Worm (Caenorhabditis elegans) whole organism, mixed stage, embryonic: Measurements from ENCODE around the gene F43C11.2.

Source experiments
- bed-3 ChIP-seq: fragments of 200-800 bp; sonication (Bioruptor generic); optimal IDR thresholded peaks from 3 replicates; lab custom pipeline; 2018; ENCODE audit warnings: mild to moderate bottlenecking, missing genetic modification characterization, moderate library complexity, missing compliant biosample characterization
- blmp-1 ChIP-seq: fragments of 150-350 bp; optimal IDR thresholded peaks from 2 replicates; lab custom pipeline; 2014; ENCODE audit warnings: missing biosample characterization, missing genetic modification characterization
- ceh-39 ChIP-seq: fragments of 150-350 bp; optimal IDR thresholded peaks from 2 replicates; lab custom pipeline; 2014; ENCODE audit warnings: missing biosample characterization, missing genetic modification characterization
- ceh-43 ChIP-seq: fragments of 200-800 bp; sonication (Bioruptor generic); optimal IDR thresholded peaks from 2 replicates; lab custom pipeline; 2018; ENCODE audit warnings: mild to moderate bottlenecking, missing genetic modification characterization, moderate library complexity, missing compliant biosample characterization
- drap-1 ChIP-seq: fragments of 200-800 bp; sonication (Bioruptor generic); optimal IDR thresholded peaks from 3 replicates; lab custom pipeline; 2018; ENCODE audit warnings: mild to moderate bottlenecking, missing genetic modification characterization, missing compliant biosample characterization
- elt-3 ChIP-seq: fragments of 150-350 bp; optimal IDR thresholded peaks from 2 replicates; lab custom pipeline; 2014; ENCODE audit warnings: missing biosample characterization, missing genetic modification characterization
- flh-1 ChIP-seq: fragments of 200-800 bp; sonication (Bioruptor generic); optimal IDR thresholded peaks from 2 replicates; lab custom pipeline; 2018; ENCODE audit warnings: mild to moderate bottlenecking, missing genetic modification characterization, moderate library complexity, missing compliant biosample characterization
- ham-2 ChIP-seq: fragments of 200-800 bp; sonication (Bioruptor generic); optimal IDR thresholded peaks from 2 replicates; lab custom pipeline; 2018; ENCODE audit warnings: mild to moderate bottlenecking, missing genetic modification characterization, missing compliant biosample characterization
- hlh-1 ChIP-seq: fragments of 150-350 bp; optimal IDR thresholded peaks from 2 replicates; lab custom pipeline; 2014; ENCODE audit warnings: missing biosample characterization, missing genetic modification reagents, missing genetic modification characterization
- lin-13 ChIP-seq: fragments of 150-350 bp; optimal IDR thresholded peaks from 2 replicates; lab custom pipeline; 2014; ENCODE audit warnings: missing biosample characterization, missing genetic modification characterization
- lin-32 ChIP-seq: fragments of 200-800 bp; sonication (Bioruptor generic); optimal IDR thresholded peaks from 2 replicates; lab custom pipeline; 2018; ENCODE audit warnings: mild to moderate bottlenecking, missing genetic modification characterization, missing compliant biosample characterization
- lsy-2 ChIP-seq: fragments of 150-350 bp; optimal IDR thresholded peaks from 2 replicates; lab custom pipeline; 2014; ENCODE audit warnings: missing biosample characterization, missing genetic modification characterization
- mab-5 ChIP-seq: fragments of 150-350 bp; optimal IDR thresholded peaks from 2 replicates; lab custom pipeline; 2014; ENCODE audit warnings: missing biosample characterization, missing genetic modification characterization
- mep-1 ChIP-seq: fragments of 150-350 bp; optimal IDR thresholded peaks from 2 replicates; lab custom pipeline; 2017; ENCODE audit warnings: missing biosample characterization, missing genetic modification reagents, missing genetic modification characterization, inconsistent platforms
- mls-2 ChIP-seq: sonication (generic microtip); optimal IDR thresholded peaks from 2 replicates; lab custom pipeline; 2016; ENCODE audit warnings: mild to moderate bottlenecking, missing genetic modification characterization, moderate library complexity, missing compliant biosample characterization
- nhr-12 ChIP-seq: fragments of 150-350 bp; optimal IDR thresholded peaks from 2 replicates; lab custom pipeline; 2014; ENCODE audit warnings: missing biosample characterization, missing genetic modification characterization
- nhr-2 ChIP-seq: fragments of 150-350 bp; optimal IDR thresholded peaks from 2 replicates; lab custom pipeline; 2014; ENCODE audit warnings: missing biosample characterization, missing genetic modification characterization
- nhr-237 ChIP-seq: fragments of 150-350 bp; optimal IDR thresholded peaks from 2 replicates; lab custom pipeline; 2014; ENCODE audit warnings: missing biosample characterization, missing genetic modification characterization
- nhr-28 ChIP-seq: fragments of 150-350 bp; optimal IDR thresholded peaks from 2 replicates; lab custom pipeline; 2014; ENCODE audit warnings: missing biosample characterization, missing genetic modification characterization
- nhr-76 ChIP-seq: sonication (generic microtip); optimal IDR thresholded peaks from 2 replicates; lab custom pipeline; 2017; ENCODE audit warnings: missing biosample characterization, missing genetic modification characterization
- sem-2 ChIP-seq: fragments of 200-800 bp; sonication (Bioruptor generic); optimal IDR thresholded peaks from 2 replicates; lab custom pipeline; 2018; ENCODE audit warnings: mild to moderate bottlenecking, missing genetic modification characterization, missing compliant biosample characterization
- snpc-4 ChIP-seq: fragments of 150-350 bp; optimal IDR thresholded peaks from 2 replicates; lab custom pipeline; 2014; ENCODE audit warnings: missing biosample characterization, missing genetic modification characterization
- sptf-1 ChIP-seq: sonication (generic microtip); optimal IDR thresholded peaks from 2 replicates; lab custom pipeline; 2017; ENCODE audit warnings: mild to moderate bottlenecking, missing genetic modification characterization, moderate library complexity, missing compliant biosample characterization
- tbx-8 ChIP-seq: fragments of 200-800 bp; sonication (Bioruptor generic); optimal IDR thresholded peaks from 2 replicates; lab custom pipeline; 2018; ENCODE audit warnings: mild to moderate bottlenecking, missing genetic modification characterization, moderate library complexity, missing compliant biosample characterization
- unc-39 ChIP-seq: fragments of 150-350 bp; optimal IDR thresholded peaks from 2 replicates; lab custom pipeline; 2014; ENCODE audit warnings: missing biosample characterization, missing genetic modification characterization
- unc-62 ChIP-seq: fragments of 150-350 bp; optimal IDR thresholded peaks from 2 replicates; lab custom pipeline; 2014; ENCODE audit warnings: missing biosample characterization, missing genetic modification reagents, missing genetic modification characterization
- zip-8 ChIP-seq: fragments of 150-350 bp; optimal IDR thresholded peaks from 2 replicates; lab custom pipeline; 2014; ENCODE audit warnings: missing biosample characterization, missing genetic modification characterization
- ztf-11 ChIP-seq: fragments of 150-350 bp; optimal IDR thresholded peaks from 2 replicates; lab custom pipeline; 2014; ENCODE audit warnings: missing biosample characterization, missing genetic modification characterization

F43C11.2 gene

DNA sequence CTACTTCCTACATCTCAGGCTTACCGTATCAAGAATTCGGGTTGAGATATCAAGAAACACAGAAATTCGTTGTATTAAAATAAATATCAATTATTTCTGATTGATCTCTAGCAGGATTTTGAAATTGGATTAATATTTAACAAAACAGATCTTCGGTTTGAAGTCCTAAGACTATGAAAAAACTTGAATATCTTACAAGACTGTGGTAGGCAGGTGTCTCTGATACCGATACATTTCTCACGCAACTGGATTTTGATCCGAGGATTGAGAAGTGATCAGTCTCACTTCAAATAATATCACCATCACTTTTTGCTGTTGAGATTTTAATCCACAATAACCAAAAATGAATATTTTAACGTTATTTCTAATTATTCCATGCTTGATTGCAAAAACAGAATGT, 7.9 kb upstream of the F43C11.2 start, which contains the start of gene F43C11.4:
F43C11.4 (plus strand) TSS at position 301 of the 400 bp plus-strand sequence.
- TF ChIP-seq unc-62 (GFP tag; lab: Kevin White, UChicago) (no peak), lsy-2 (tag; lab: Kevin White, UChicago) (no peak), nhr-237 (tag; lab: Kevin White, UChicago) (no peak)

DNA sequence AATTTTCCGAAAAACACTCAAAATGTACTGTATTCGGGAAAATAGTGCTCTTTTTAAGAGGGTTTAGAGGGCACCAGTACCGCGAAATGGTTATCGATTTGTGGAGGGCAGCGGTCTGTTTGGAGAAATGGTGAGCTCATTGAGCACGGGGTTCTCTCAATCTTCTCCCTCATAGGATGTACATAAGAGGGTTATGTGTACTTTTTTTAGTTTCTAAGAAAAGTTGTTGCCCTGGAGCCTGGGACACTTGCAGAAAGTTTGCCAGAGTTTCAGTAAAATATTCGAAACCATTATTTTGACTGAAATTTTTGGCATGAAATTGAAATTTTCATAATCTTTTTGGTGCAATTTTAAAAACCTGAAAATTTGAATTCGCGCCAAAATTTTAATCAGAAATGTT, 2.0 kb upstream of the F43C11.2 start, which contains the start of gene F43C11.10:
F43C11.10 (minus strand) TSS at position 101 of the 400 bp plus-strand sequence.
- TF ChIP-seq mls-2 (tag; lab: Kevin White, UChicago) (no peak), nhr-12 (no peak)

DNA sequence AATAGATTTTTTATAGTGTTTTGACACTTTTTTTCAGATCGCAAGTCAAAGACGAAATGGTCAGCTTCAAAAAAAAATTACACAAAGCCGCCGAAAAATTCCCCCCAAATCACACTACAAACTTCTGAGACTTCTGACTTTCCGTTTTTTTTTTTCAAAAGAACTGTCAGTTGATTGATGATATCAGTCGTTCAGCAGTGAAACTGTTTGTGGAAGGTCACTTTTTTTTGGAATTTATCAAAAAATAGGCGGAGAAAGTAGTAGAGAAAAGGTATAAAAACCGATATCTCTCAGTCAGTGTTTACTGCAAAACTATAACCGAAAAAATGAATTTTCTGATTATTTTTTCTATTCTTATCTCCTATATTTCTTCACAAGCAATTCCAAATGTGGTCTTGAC, 1.6 kb upstream of the F43C11.2 start, which contains the start of gene F43C11.3:
F43C11.3 (plus strand) TSS at position 301 of the 400 bp plus-strand sequence.
- no peak for TF ChIP-seq mep-1 (tag; lab: Kevin White, UChicago)
- TF ChIP-seq sem-2 = no peak
- TF ChIP-seq nhr-12 = no peak
- TF ChIP-seq unc-62 (GFP tag; lab: Kevin White, UChicago) = no peak
- TF ChIP-seq flh-1 (GFP tag; lab: Kevin White, UChicago) = no peak
- no peak for TF ChIP-seq blmp-1 (tag; lab: Kevin White, UChicago)
- TF ChIP-seq ham-2 (GFP tag; lab: Kevin White, UChicago) = no peak
- TF ChIP-seq lin-13 (tag; lab: Kevin White, UChicago) = no peak
- TF ChIP-seq nhr-2 (tag; lab: Kevin White, UChicago) = no peak
- no peak for TF ChIP-seq snpc-4 (tag; lab: Kevin White, UChicago)

DNA sequence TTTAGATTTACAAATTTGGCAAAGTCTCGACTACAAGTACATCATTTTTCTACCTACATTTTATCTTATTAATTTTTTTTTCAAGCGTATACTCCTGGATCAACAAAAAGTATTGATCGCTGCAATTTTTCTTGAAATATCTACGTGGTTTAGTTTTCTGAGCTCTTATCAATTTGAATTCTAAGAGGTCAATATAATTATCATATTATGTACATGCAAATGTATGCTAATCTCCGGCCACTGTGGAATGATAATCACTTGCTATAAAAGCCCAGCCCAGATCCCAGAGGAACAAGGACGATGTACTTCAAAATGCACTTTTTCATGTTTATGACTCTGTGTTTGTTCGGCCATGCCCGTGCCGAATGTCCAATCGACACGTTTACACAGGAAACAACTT, 2.2 kb downstream of the F43C11.2 start, which contains the start of gene F43C11.1:
F43C11.1 (plus strand) TSS at position 301 of the 400 bp plus-strand sequence.
- no peak for TF ChIP-seq nhr-76 (tag; lab: Kevin White, UChicago)
- no peak for TF ChIP-seq sptf-1 (tag; lab: Kevin White, UChicago)
- TF ChIP-seq unc-62 (GFP tag; lab: Kevin White, UChicago) = no peak

DNA sequence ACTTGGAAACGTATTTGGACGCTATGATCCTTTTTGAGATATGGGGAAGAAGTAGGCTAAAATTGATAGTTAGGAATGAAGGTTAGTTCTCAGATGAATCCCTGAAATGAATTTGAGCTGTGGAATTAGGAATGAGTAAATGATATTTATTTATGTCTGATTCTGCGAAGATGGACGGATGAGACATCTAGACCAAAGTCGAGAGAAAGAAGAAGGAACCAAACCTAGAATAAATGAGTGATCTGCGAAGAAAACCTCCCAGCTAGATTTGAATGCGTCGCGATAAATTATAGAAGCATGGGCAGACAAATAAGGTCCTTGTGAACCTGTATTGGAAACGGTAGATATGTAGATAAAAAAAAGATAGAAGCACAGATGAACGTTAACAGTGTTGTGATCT, 5.4 kb downstream of the F43C11.2 start, which contains the start of gene F43C11.16:
F43C11.16 (minus strand) TSS at position 101 of the 400 bp plus-strand sequence.
- TF ChIP-seq nhr-76 (tag; lab: Kevin White, UChicago) (no peak), mep-1 (tag; lab: Kevin White, UChicago) (no peak), ztf-11 (no peak), ceh-39 (tag; lab: Kevin White, UChicago) (no peak), unc-39 (tag; lab: Kevin White, UChicago) (no peak), tbx-8 (GFP tag; lab: Kevin White, UChicago) (no peak), ceh-43 (GFP tag; lab: Kevin White, UChicago) (no peak), bed-3 (GFP tag; lab: Kevin White, UChicago) (no peak), hlh-1 (tag; lab: Kevin White, UChicago) (no peak), blmp-1 (tag; lab: Kevin White, UChicago) (no peak), drap-1 (GFP tag; lab: Kevin White, UChicago) (no peak), lin-32 (no peak), mls-2 (tag; lab: Kevin White, UChicago) (no peak), mab-5 (tag; lab: Kevin White, UChicago) (no peak), zip-8 (tag; lab: Kevin White, UChicago) (no peak), elt-3 (tag; lab: Kevin White, UChicago) (no peak)

DNA sequence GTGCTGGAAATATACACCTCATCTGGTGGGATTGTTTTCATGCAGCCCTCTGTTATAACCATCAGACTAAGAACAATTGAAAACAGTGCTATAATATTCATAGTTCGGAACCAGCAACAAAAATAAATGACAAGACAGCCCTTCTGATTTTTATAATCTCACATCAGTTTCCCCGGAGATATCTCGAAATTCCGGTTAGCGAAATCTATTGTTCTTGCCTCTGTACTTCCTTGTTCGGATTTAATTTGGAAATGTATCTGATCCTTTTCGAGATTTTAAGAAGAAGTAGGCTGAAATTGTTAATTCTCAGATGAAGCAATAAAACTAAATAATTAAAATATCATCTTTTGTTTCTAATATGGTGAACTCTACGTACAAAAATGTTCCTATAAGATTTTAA, 9.1 kb downstream of the F43C11.2 start, which contains the start of gene F43C11.11:
F43C11.11 (minus strand) TSS at position 101 of the 400 bp plus-strand sequence.
- no peak for TF ChIP-seq nhr-237 (tag; lab: Kevin White, UChicago)
- no peak for TF ChIP-seq tbx-8 (GFP tag; lab: Kevin White, UChicago)
- TF ChIP-seq sptf-1 (tag; lab: Kevin White, UChicago) = no peak
- no peak for TF ChIP-seq elt-3 (tag; lab: Kevin White, UChicago)
- no peak for TF ChIP-seq nhr-28 (tag; lab: Kevin White, UChicago)
- no peak for TF ChIP-seq ceh-39 (tag; lab: Kevin White, UChicago)
